Worm (Caenorhabditis elegans): ENCODE data around the gene F36H5.18.
"Not testable (repeated sequence)": the region's sequence is repeated elsewhere in the genome, so short reads cannot be mapped to it uniquely, and the experiment has no call there.

DNA sequence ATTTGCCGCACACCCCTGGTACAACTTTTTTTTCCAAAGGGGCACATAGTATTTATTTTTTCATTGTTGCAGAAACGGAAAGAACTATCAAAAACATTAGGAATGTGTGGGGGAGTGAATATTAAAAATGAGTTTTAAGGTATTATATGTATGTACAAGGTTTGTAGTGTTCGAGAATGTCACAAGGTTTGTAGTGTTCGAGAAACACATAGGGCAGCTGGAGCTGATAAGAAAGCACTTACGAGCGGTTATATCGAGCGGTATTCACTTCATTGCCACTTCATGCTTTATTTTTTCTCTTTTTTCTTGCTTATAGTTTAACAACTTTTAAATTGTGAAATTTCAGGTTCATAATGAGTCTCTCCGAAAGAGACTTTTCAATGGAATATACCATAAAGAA lies 7.8 kb downstream of the F36H5.18 start:
- not testable (repeated sequence) for TF ChIP-seq C16A3.4 (tag; optimal IDR thresholded peaks at IDR 0.05); mdl-1 (tag; optimal IDR thresholded peaks at IDR 0.05); nhr-71 (tag; optimal IDR thresholded peaks at IDR 0.05); nhr-85 (tag); nhr-11 (tag; optimal IDR thresholded peaks at IDR 0.05); unc-62 (GFP tag; optimal IDR thresholded peaks at IDR 0.05); ztf-11 (tag; optimal IDR thresholded peaks at IDR 0.05); pag-3 (tag; optimal IDR thresholded peaks at IDR 0.05; ENCODE audit: borderline replicate concordance, insufficient read depth); aly-2 (tag; optimal IDR thresholded peaks at IDR 0.05); ceh-82 (tag; optimal IDR thresholded peaks at IDR 0.05)
- peak in 1 of 2 experiments; percentile 10 for TF ChIP-seq lin-35 (GFP tag; optimal IDR thresholded peaks at IDR 0.05)
